Worm (Caenorhabditis elegans) whole organism, L4 larva: Measurements from ENCODE around the gene C06E4.2.
A peak's percentile ranks its signal among the peaks of the same experiment; 100 is the strongest.

Experiments
- F10B5.3 ChIP-seq: sonication (generic microtip); optimal IDR thresholded peaks from 2 replicates; lab custom pipeline; 2016; ENCODE audit warnings: mild to moderate bottlenecking, missing genetic modification characterization, missing compliant biosample characterization
- F37D6.2 ChIP-seq: sonication (generic microtip); optimal IDR thresholded peaks from 2 replicates; lab custom pipeline; 2016; ENCODE audit warnings: mild to moderate bottlenecking, missing genetic modification characterization, missing compliant biosample characterization
- R02D3.7 ChIP-seq: fragments of 150-350 bp; sonication (generic microtip); optimal IDR thresholded peaks from 3 replicates; lab custom pipeline; 2014; ENCODE audit warnings: missing biosample characterization, missing genetic modification characterization
- T20F7.1 ChIP-seq: fragments of 200-800 bp; sonication (Bioruptor generic); optimal IDR thresholded peaks from 2 replicates; lab custom pipeline; 2018; ENCODE audit warnings: mild to moderate bottlenecking, missing genetic modification characterization, missing compliant biosample characterization
- aha-1 ChIP-seq: fragments of 150-350 bp; peaks from one replicate; lab custom pipeline; 2014; ENCODE audit warnings: missing biosample characterization, missing genetic modification characterization
- ama-1 ChIP-seq: fragments of 150-350 bp; optimal IDR thresholded peaks from 2 replicates; lab custom pipeline; 2014; ENCODE audit warnings: inconsistent platforms, mixed read lengths
- attf-4 ChIP-seq: sonication (generic microtip); optimal IDR thresholded peaks from 3 replicates; lab custom pipeline; 2017; ENCODE audit warnings: missing biosample characterization, missing genetic modification characterization
- ceh-62 ChIP-seq: sonication (generic microtip); optimal IDR thresholded peaks from 2 replicates; lab custom pipeline; 2017; ENCODE audit warnings: missing biosample characterization, missing genetic modification characterization
- daf-8 ChIP-seq: fragments of 200-800 bp; sonication (Bioruptor generic); IDR thresholded peaks from 2 replicates; pipeline ENCODE4 v1.3.6; 2022; ENCODE audit warnings: missing genetic modification characterization, missing compliant biosample characterization
- dmd-6 ChIP-seq: fragments of 200-800 bp; sonication (Bioruptor generic); IDR thresholded peaks from 2 replicates; pipeline ENCODE4 v1.3.6; 2022; ENCODE audit warnings: missing genetic modification reagents, missing genetic modification characterization, missing compliant biosample characterization
- dpl-1 ChIP-seq: fragments of 150-350 bp; optimal IDR thresholded peaks from 2 replicates; lab custom pipeline; 2014; ENCODE audit warnings: missing biosample characterization, missing genetic modification reagents, missing genetic modification characterization
- egl-27 ChIP-seq: sonication (generic microtip); optimal IDR thresholded peaks from 3 replicates; lab custom pipeline; 2017; ENCODE audit warnings: missing biosample characterization, missing genetic modification reagents, missing genetic modification characterization
- fkh-10 ChIP-seq: fragments of 150-350 bp; optimal IDR thresholded peaks from 2 replicates; lab custom pipeline; 2014; ENCODE audit warnings: missing biosample characterization, missing genetic modification reagents, missing genetic modification characterization
- fos-1 ChIP-seq: fragments of 150-350 bp; optimal IDR thresholded peaks from 2 replicates; lab custom pipeline; 2014; ENCODE audit warnings: missing biosample characterization, missing genetic modification characterization
- hif-1 ChIP-seq, 2 experiments: sonication (generic microtip); optimal IDR thresholded peaks; 2 replicates each; lab custom pipeline; 2016 to 2017; ENCODE audit warnings: missing compliant biosample characterization in 2 of 2, missing genetic modification characterization in 2 of 2, missing genetic modification reagents in 2 of 2, missing genotype in 2 of 2, mild to moderate bottlenecking in 1 of 2
- hlh-11 ChIP-seq: fragments of 200-800 bp; sonication (Bioruptor generic); optimal IDR thresholded peaks from 2 replicates; lab custom pipeline; 2018; ENCODE audit warnings: mild to moderate bottlenecking, missing genetic modification characterization, missing compliant biosample characterization
- lin-1 ChIP-seq: fragments of 200-800 bp; sonication (Bioruptor generic); IDR thresholded peaks from 2 replicates; pipeline ENCODE4 v1.3.6; 2022; ENCODE audit warnings: missing genetic modification reagents, missing genetic modification characterization, missing compliant biosample characterization
- lin-13 ChIP-seq: fragments of 150-350 bp; optimal IDR thresholded peaks from 2 replicates; lab custom pipeline; 2014; ENCODE audit warnings: missing biosample characterization, missing genetic modification reagents, missing genetic modification characterization
- lin-15B ChIP-seq: fragments of 150-350 bp; sonication (generic microtip); optimal IDR thresholded peaks from 3 replicates; lab custom pipeline; 2014; ENCODE audit warnings: missing biosample characterization, missing genetic modification characterization
- madf-9 ChIP-seq: fragments of 200-800 bp; sonication (Bioruptor generic); conservative IDR thresholded peaks from 2 replicates; pipeline ENCODE4 v1.3.6; 2022; ENCODE audit warnings: missing genetic modification reagents, missing genetic modification characterization, missing compliant biosample characterization
- mes-2 ChIP-seq: sonication (generic microtip); optimal IDR thresholded peaks from 2 replicates; lab custom pipeline; 2016; ENCODE audit warnings: missing genotype, mild to moderate bottlenecking, missing genetic modification characterization, missing compliant biosample characterization; ENCODE audit not compliant: poor library complexity, severe bottlenecking
- mxl-2 ChIP-seq: fragments of 200-800 bp; sonication (Bioruptor generic); conservative IDR thresholded peaks from 2 replicates; pipeline ENCODE4 v1.3.6; 2022; ENCODE audit warnings: missing genetic modification reagents, missing genetic modification characterization, missing compliant biosample characterization
- nhr-10 ChIP-seq: fragments of 150-350 bp; optimal IDR thresholded peaks from 2 replicates; lab custom pipeline; 2014; ENCODE audit warnings: missing biosample characterization, missing genetic modification characterization
- nhr-11 ChIP-seq: fragments of 150-350 bp; optimal IDR thresholded peaks from 2 replicates; lab custom pipeline; 2014; ENCODE audit warnings: missing biosample characterization, missing genetic modification characterization
- nhr-237 ChIP-seq: sonication (generic microtip); optimal IDR thresholded peaks from 2 replicates; lab custom pipeline; 2017; ENCODE audit warnings: missing biosample characterization, missing genetic modification characterization
- nhr-28 ChIP-seq: fragments of 150-350 bp; optimal IDR thresholded peaks from 2 replicates; lab custom pipeline; 2014; ENCODE audit warnings: missing biosample characterization, missing genetic modification characterization
- nhr-41 ChIP-seq: fragments of 200-800 bp; sonication (Bioruptor generic); IDR thresholded peaks from 2 replicates; pipeline ENCODE4 v1.3.6; 2022; ENCODE audit warnings: missing genetic modification reagents, missing genetic modification characterization, missing compliant biosample characterization
- php-3 ChIP-seq: fragments of 200-800 bp; sonication (Bioruptor generic); IDR thresholded peaks from 2 replicates; pipeline ENCODE4 v1.3.6; 2022; ENCODE audit warnings: missing genetic modification reagents, missing genetic modification characterization, missing compliant biosample characterization
- rbr-2 ChIP-seq: sonication (generic microtip); optimal IDR thresholded peaks from 2 replicates; lab custom pipeline; 2016; ENCODE audit warnings: missing genotype, missing genetic modification characterization, missing compliant biosample characterization
- set-16 ChIP-seq: fragments of 200-800 bp; sonication (Bioruptor generic); IDR thresholded peaks from 2 replicates; pipeline ENCODE4 v1.3.6; 2022; ENCODE audit warnings: missing genetic modification reagents, missing genetic modification characterization, missing compliant biosample characterization
- snpc-4 ChIP-seq: fragments of 150-350 bp; optimal IDR thresholded peaks from 2 replicates; lab custom pipeline; 2014; ENCODE audit warnings: missing biosample characterization, missing genetic modification characterization
- spr-1 ChIP-seq: sonication (generic microtip); optimal IDR thresholded peaks from 2 replicates; lab custom pipeline; 2016; ENCODE audit warnings: mild to moderate bottlenecking, missing genetic modification characterization, missing compliant biosample characterization
- unc-39 ChIP-seq: sonication (generic microtip); optimal IDR thresholded peaks from 2 replicates; lab custom pipeline; 2017; ENCODE audit warnings: missing biosample characterization, missing genetic modification characterization
- unc-62 ChIP-seq, 3 experiments: fragments of 150-350 bp in 1 of 3; sonication (generic microtip); optimal IDR thresholded peaks in 2 of 3; peaks in 1 of 3; 1 replicate in 1 of 3; 2 replicates in 2 of 3; lab custom pipeline; 2014 to 2017; ENCODE audit warnings: missing biosample characterization in 3 of 3, missing genetic modification characterization in 3 of 3, missing genetic modification reagents in 3 of 3, missing genotype in 1 of 3
- vab-7 ChIP-seq: fragments of 200-800 bp; sonication (Bioruptor generic); IDR thresholded peaks from 2 replicates; pipeline ENCODE4 v1.3.6; 2022; ENCODE audit warnings: missing genetic modification reagents, missing genetic modification characterization, missing compliant biosample characterization
- zag-1 ChIP-seq: fragments of 150-350 bp; optimal IDR thresholded peaks from 2 replicates; lab custom pipeline; 2014; ENCODE audit warnings: missing biosample characterization, missing genetic modification characterization
- zfp-3 ChIP-seq: fragments of 200-800 bp; sonication (Bioruptor generic); conservative IDR thresholded peaks from 2 replicates; pipeline ENCODE4 v1.3.6; 2022; ENCODE audit warnings: missing genetic modification reagents, missing genetic modification characterization, missing compliant biosample characterization
- zip-11 ChIP-seq: fragments of 200-800 bp; sonication (Bioruptor generic); IDR thresholded peaks from 2 replicates; pipeline ENCODE4 v1.3.6; 2022; ENCODE audit warnings: missing genetic modification characterization, missing compliant biosample characterization
- ztf-11 ChIP-seq: fragments of 150-350 bp; optimal IDR thresholded peaks from 2 replicates; lab custom pipeline; 2014; ENCODE audit warnings: missing biosample characterization, missing genetic modification characterization

Gene C06E4.2

DNA sequence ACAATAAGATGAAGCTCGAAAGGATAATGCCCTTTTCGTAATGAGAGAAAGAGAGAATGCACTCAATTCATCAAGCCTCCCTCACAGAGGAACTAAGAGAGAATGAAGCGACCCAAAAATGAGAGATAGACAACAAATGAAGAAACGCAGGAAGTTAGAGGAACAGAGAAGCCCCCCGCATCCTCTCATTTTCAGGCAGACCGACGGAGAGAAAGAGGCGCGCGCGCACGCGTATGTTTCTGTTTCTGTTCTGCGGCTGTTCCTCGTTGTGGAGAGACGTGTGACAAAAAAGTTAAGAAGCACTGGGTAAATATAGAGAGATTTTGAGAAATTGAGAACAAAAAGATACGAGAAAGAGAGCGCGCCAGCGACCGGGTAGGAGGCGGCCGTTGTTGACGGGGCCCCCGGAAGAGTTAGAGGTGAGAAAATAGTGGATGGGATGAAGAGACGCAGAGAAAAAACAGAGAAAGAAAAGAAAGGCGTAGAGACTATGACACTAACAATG, 43.2 kb downstream of the C06E4.2 start (continued):
- peak; percentile 99 for TF ChIP-seq aha-1
- TF ChIP-seq spr-1 (tag; lab: Kevin White, UChicago) = peak; percentile 79
- TF ChIP-seq unc-39 (tag; lab: Kevin White, UChicago) = no peak
- TF ChIP-seq nhr-41 = no peak
- no peak for TF ChIP-seq R02D3.7 (tag; lab: Kevin White, UChicago)
- peak; percentile 52 for TF ChIP-seq F37D6.2 (tag; lab: Kevin White, UChicago)
- TF ChIP-seq daf-8 (GFP tag; lab: Robert Waterston, UW) = no peak
- TF ChIP-seq egl-27 = no peak
- TF ChIP-seq hif-1 (tag; optimal IDR thresholded peaks at IDR 0.05; lab: Kevin White, UChicago) = peak in 1 of 2 experiments; percentile 74
- no peak for TF ChIP-seq attf-4 (tag; lab: Kevin White, UChicago)
- no peak for TF ChIP-seq php-3 (GFP tag; lab: Robert Waterston, UW)
- peak; percentile 44 for TF ChIP-seq mes-2 (tag; lab: Kevin White, UChicago)
- no peak for TF ChIP-seq ztf-11 (tag; lab: Kevin White, UChicago)
- peak; percentile 87 for TF ChIP-seq dmd-6 (GFP tag; lab: Robert Waterston, UW)
- peak; percentile 84 for TF ChIP-seq nhr-11
- TF ChIP-seq lin-13 (GFP tag; lab: Kevin White, UChicago) = peak; percentile 41
- peak; percentile 16 for TF ChIP-seq F10B5.3 (tag; lab: Kevin White, UChicago)
- no peak for TF ChIP-seq ceh-62
- peak; percentile 55 for TF ChIP-seq T20F7.1
- peak; percentile 53; the same call in 1 of the 2 replicates for TF ChIP-seq lin-1
- no peak for TF ChIP-seq vab-7 (GFP tag; lab: Robert Waterston, UW)
- peak; percentile 88 for TF ChIP-seq nhr-28 (tag; lab: Kevin White, UChicago)
- TF ChIP-seq nhr-10 (tag; lab: Kevin White, UChicago) = no peak
- TF ChIP-seq zip-11 (GFP tag; lab: Robert Waterston, UW) = no peak
- TF ChIP-seq rbr-2 (tag; lab: Kevin White, UChicago) = peak; percentile 91
- no peak for TF ChIP-seq nhr-237 (tag; lab: Kevin White, UChicago)
- no peak for TF ChIP-seq fos-1
- peak; percentile 81 for TF ChIP-seq fkh-10 (GFP tag; lab: Kevin White, UChicago)
- TF ChIP-seq snpc-4 (tag; lab: Kevin White, UChicago) = no peak
- peak in 1 of 2 experiments; percentile 91 for TF ChIP-seq unc-62 (GFP tag; optimal IDR thresholded peaks at IDR 0.05 in 1 of 2; lab: Kevin White, UChicago)
- TF ChIP-seq unc-62 (tag; optimal IDR thresholded peaks at IDR 0.05; lab: Kevin White, UChicago) = no peak
- TF ChIP-seq hlh-11 (tag; lab: Kevin White, UChicago) = peak; percentile 97
- TF ChIP-seq lin-15B (tag; lab: Kevin White, UChicago) = no peak
- TF ChIP-seq mxl-2 (GFP tag; lab: Robert Waterston, UW) = no peak
- TF ChIP-seq ama-1 (lab: Kevin White, UChicago) = no peak
- TF ChIP-seq zag-1 (tag; lab: Kevin White, UChicago) = no peak
- peak; percentile 82 for TF ChIP-seq set-16 (GFP tag; lab: Robert Waterston, UW)
- TF ChIP-seq dpl-1 (GFP tag; lab: Kevin White, UChicago) = peak; percentile 52
- no peak for TF ChIP-seq madf-9 (GFP tag; lab: Robert Waterston, UW)
- TF ChIP-seq zfp-3 = no peak

DNA sequence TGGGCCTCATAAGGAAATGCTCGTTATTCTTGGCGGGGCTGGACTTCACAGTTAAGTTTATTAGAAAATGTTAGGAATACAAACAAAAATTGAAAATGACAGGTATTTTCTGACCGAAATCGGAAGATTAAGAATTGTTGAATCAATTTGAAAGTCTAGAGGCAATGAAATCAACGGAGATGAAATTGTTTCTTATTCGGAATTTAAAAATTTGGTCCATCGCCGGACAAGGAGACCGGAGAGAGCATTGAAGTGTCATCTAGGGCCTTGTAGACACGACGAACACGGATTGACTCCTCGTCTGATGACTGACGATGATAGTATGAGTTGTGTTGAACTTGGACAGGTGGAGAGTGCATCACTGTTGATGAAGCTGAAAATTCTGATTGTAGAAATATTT, 43.9 kb downstream of the C06E4.2 start:
- TF ChIP-seq zip-11 (GFP tag; lab: Robert Waterston, UW) (no peak), unc-62 (GFP tag; optimal IDR thresholded peaks at IDR 0.05 in 1 of 2; lab: Kevin White, UChicago) (peak in 1 of 2 experiments; percentile 92), unc-62 (tag; optimal IDR thresholded peaks at IDR 0.05; lab: Kevin White, UChicago) (no peak)
- TF ChIP-seq, all 104 proteins: peak for 1

DNA sequence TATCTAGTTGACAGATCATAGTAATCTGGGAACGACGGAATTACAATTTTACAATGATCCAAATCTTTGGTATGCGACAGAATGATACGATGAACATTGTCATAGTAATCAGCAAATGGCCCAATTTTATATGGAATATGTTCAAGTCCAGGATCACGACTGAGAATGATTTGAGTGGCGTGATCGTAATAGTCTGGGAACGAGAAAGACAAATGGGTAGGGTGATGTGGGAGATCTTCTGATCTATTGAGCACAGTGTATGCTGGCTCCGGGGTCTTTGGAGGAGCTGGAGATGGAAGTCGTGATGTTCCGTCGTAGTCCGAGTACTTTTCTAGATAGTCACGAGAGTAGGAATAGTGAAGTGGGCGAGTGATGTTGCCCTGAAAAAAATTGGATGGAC, 47.1 kb downstream of the C06E4.2 start:
- TF ChIP-seq fos-1 (no peak), aha-1 (peak; percentile 90)
